Fruit fly (Drosophila melanogaster) whole organism, prepupa: ENCODE data around the gene CG18808.

ENCODE experiments used
- CG10631 ChIP-seq: fragments of 200-800 bp; sonication (Bioruptor generic); optimal IDR thresholded peaks from 2 replicates; lab custom pipeline; 2016; ENCODE audit warnings: missing biosample characterization, missing genetic modification characterization
- CG11294 ChIP-seq: fragments of 200-800 bp; sonication (Bioruptor generic); IDR thresholded peaks from 2 replicates; pipeline ENCODE4 v1.3.6; 2022; ENCODE audit warnings: missing biosample characterization, missing genetic modification characterization
- CG11902 ChIP-seq: fragments of 200-800 bp; sonication (Bioruptor generic); optimal IDR thresholded peaks from 3 replicates; lab custom pipeline; 2016; ENCODE audit warnings: missing biosample characterization, missing genetic modification characterization
- CG1621 ChIP-seq: fragments of 200-800 bp; sonication (Bioruptor generic); optimal IDR thresholded peaks from 3 replicates; lab custom pipeline; 2018; ENCODE audit warnings: missing biosample characterization, mild to moderate bottlenecking, missing genetic modification characterization
- CG32006 ChIP-seq: fragments of 200-800 bp; sonication (Bioruptor generic); optimal IDR thresholded peaks from 3 replicates; lab custom pipeline; 2017; ENCODE audit warnings: missing biosample characterization, mild to moderate bottlenecking, missing genetic modification characterization
- CG4318 ChIP-seq: fragments of 200-800 bp; sonication (Bioruptor generic); optimal IDR thresholded peaks from 3 replicates; lab custom pipeline; 2017; ENCODE audit warnings: missing biosample characterization, mild to moderate bottlenecking, missing genetic modification characterization
- CG6163 ChIP-seq: fragments of 200-800 bp; sonication (Bioruptor generic); IDR thresholded peaks from 3 replicates; pipeline ENCODE4 v1.3.6; 2022; ENCODE audit warnings: missing biosample characterization, missing genetic modification characterization
- CG6792 ChIP-seq: fragments of 200-800 bp; sonication (Bioruptor generic); optimal IDR thresholded peaks from 3 replicates; lab custom pipeline; 2016; ENCODE audit warnings: missing biosample characterization, missing genetic modification characterization
- CG6808 ChIP-seq: fragments of 200-800 bp; sonication (Bioruptor generic); optimal IDR thresholded peaks from 3 replicates; lab custom pipeline; 2017; ENCODE audit warnings: missing biosample characterization, missing genetic modification characterization, mild to moderate bottlenecking, moderate library complexity, missing genetic modification reagents
- CG8119 ChIP-seq: fragments of 200-800 bp; sonication (Bioruptor generic); IDR thresholded peaks from 3 replicates; pipeline ENCODE4 v1.3.6; 2022; ENCODE audit warnings: missing biosample characterization, missing genetic modification characterization
- CG8319 ChIP-seq: fragments of 200-800 bp; sonication (Bioruptor generic); optimal IDR thresholded peaks from 3 replicates; lab custom pipeline; 2016; ENCODE audit warnings: missing biosample characterization, missing genetic modification characterization
- CG9139 ChIP-seq: fragments of 200-800 bp; sonication (Bioruptor generic); optimal IDR thresholded peaks from 3 replicates; lab custom pipeline; 2017; ENCODE audit warnings: missing biosample characterization, mild to moderate bottlenecking, missing genetic modification characterization
- Eip78C ChIP-seq: fragments of 200-800 bp; sonication (Bioruptor generic); peaks from one replicate; lab custom pipeline; 2016; ENCODE audit warnings: missing biosample characterization, missing genetic modification characterization
- Eip93F ChIP-seq: fragments of 200-800 bp; sonication (Bioruptor generic); optimal IDR thresholded peaks from 2 replicates; lab custom pipeline; 2016; ENCODE audit warnings: missing biosample characterization, mild to moderate bottlenecking, missing genetic modification characterization
- Ets21C ChIP-seq: fragments of 200-800 bp; sonication (Bioruptor generic); optimal IDR thresholded peaks from 3 replicates; lab custom pipeline; 2016; ENCODE audit warnings: missing biosample characterization, missing genetic modification characterization
- Gug ChIP-seq: fragments of 200-800 bp; sonication (Bioruptor generic); IDR thresholded peaks from 2 replicates; pipeline ENCODE4 v1.3.6; 2022; ENCODE audit warnings: missing biosample characterization, missing genetic modification characterization
- Hr38 ChIP-seq: sonication (Bioruptor generic); optimal IDR thresholded peaks from 2 replicates; lab custom pipeline; 2016; ENCODE audit warnings: missing biosample characterization, missing genetic modification characterization
- Hr39 ChIP-seq: fragments of 200-800 bp; sonication (Bioruptor generic); optimal IDR thresholded peaks from 2 replicates; lab custom pipeline; 2016; ENCODE audit warnings: missing biosample characterization, missing genetic modification characterization
- Hr4 ChIP-seq: fragments of 200-800 bp; sonication (Bioruptor generic); optimal IDR thresholded peaks from 3 replicates; lab custom pipeline; 2016; ENCODE audit warnings: missing biosample characterization, missing genetic modification characterization
- OdsH ChIP-seq: fragments of 200-800 bp; sonication (Bioruptor generic); optimal IDR thresholded peaks from 3 replicates; lab custom pipeline; 2016; ENCODE audit warnings: missing biosample characterization, missing genetic modification characterization
- Sox15 ChIP-seq: fragments of 200-800 bp; sonication (Bioruptor generic); optimal IDR thresholded peaks from 3 replicates; lab custom pipeline; 2016; ENCODE audit warnings: missing biosample characterization, missing genetic modification characterization
- achi ChIP-seq: fragments of 200-800 bp; sonication (Bioruptor generic); optimal IDR thresholded peaks from 3 replicates; lab custom pipeline; 2016; ENCODE audit warnings: missing biosample characterization, missing genetic modification characterization
- cyc ChIP-seq: fragments of 200-800 bp; sonication (Bioruptor generic); optimal IDR thresholded peaks from 3 replicates; lab custom pipeline; 2016; ENCODE audit warnings: missing biosample characterization, missing genetic modification characterization
- dsx ChIP-seq: fragments of 200-800 bp; optimal IDR thresholded peaks from 3 replicates; lab custom pipeline; 2019; ENCODE audit warnings: missing biosample characterization, mild to moderate bottlenecking, missing genetic modification characterization, moderate library complexity; ENCODE audit not compliant: poor library complexity, severe bottlenecking
- eg ChIP-seq: fragments of 200-800 bp; sonication (Bioruptor generic); IDR thresholded peaks from 3 replicates; pipeline ENCODE4 v1.3.6; 2022; ENCODE audit warnings: missing biosample characterization, missing genetic modification characterization
- esn ChIP-seq: fragments of 200-800 bp; sonication (Bioruptor generic); optimal IDR thresholded peaks from 2 replicates; lab custom pipeline; 2016; ENCODE audit warnings: missing biosample characterization, mild to moderate bottlenecking, missing genetic modification characterization, moderate library complexity
- fd59A ChIP-seq: fragments of 200-800 bp; sonication (Bioruptor generic); optimal IDR thresholded peaks from 2 replicates; lab custom pipeline; 2017; ENCODE audit warnings: missing biosample characterization, mild to moderate bottlenecking, missing genetic modification characterization, missing genetic modification reagents
- fd85E ChIP-seq: fragments of 200-800 bp; sonication (Bioruptor generic); optimal IDR thresholded peaks from 3 replicates; lab custom pipeline; 2016; ENCODE audit warnings: missing biosample characterization, missing genetic modification characterization
- fkh ChIP-seq: fragments of 200-800 bp; sonication (Bioruptor generic); optimal IDR thresholded peaks from 3 replicates; lab custom pipeline; 2017; ENCODE audit warnings: missing biosample characterization, mild to moderate bottlenecking, missing genetic modification characterization, moderate library complexity
- net ChIP-seq: fragments of 200-800 bp; sonication (Bioruptor generic); optimal IDR thresholded peaks from 3 replicates; lab custom pipeline; 2016; ENCODE audit warnings: missing biosample characterization, missing genetic modification characterization
- pdm3 ChIP-seq: fragments of 200-800 bp; sonication (Bioruptor generic); optimal IDR thresholded peaks from 3 replicates; lab custom pipeline; 2016; ENCODE audit warnings: missing biosample characterization, missing genetic modification characterization
- spab ChIP-seq: fragments of 200-800 bp; sonication (Bioruptor generic); optimal IDR thresholded peaks from 2 replicates; lab custom pipeline; 2017; ENCODE audit warnings: missing biosample characterization, mild to moderate bottlenecking, missing genetic modification characterization, missing genetic modification reagents
- svp ChIP-seq: fragments of 200-800 bp; sonication (Bioruptor generic); peaks from one replicate; lab custom pipeline; 2016; ENCODE audit warnings: missing biosample characterization, missing genetic modification characterization
- topi ChIP-seq: fragments of 200-800 bp; sonication (Bioruptor generic); optimal IDR thresholded peaks from 3 replicates; lab custom pipeline; 2016; ENCODE audit warnings: missing biosample characterization, missing genetic modification characterization
- vri ChIP-seq: fragments of 200-800 bp; sonication (Bioruptor generic); optimal IDR thresholded peaks from 3 replicates; lab custom pipeline; 2016; ENCODE audit warnings: missing biosample characterization, mild to moderate bottlenecking, missing genetic modification characterization

Gene CG18808

dm6 chr3L:4854153-4854552 lies 46.9 kb upstream of the CG18808 start (continued):
- TF ChIP-seq Sox15 (GFP tag; lab: Kevin White, UChicago), result no peak
- no peak for TF ChIP-seq CG6808 (GFP tag; lab: Kevin White, UChicago)
- TF ChIP-seq Hr39 (GFP tag; lab: Kevin White, UChicago), result peak; percentile 37
- no peak for TF ChIP-seq CG1621 (tag; lab: Kevin White, UChicago)
- TF ChIP-seq CG10631 (GFP tag; lab: Kevin White, UChicago), result no peak
- peak; percentile 93 for TF ChIP-seq svp (GFP tag; lab: Kevin White, UChicago)
- no peak for TF ChIP-seq dsx
- no peak for TF ChIP-seq CG6163 (GFP tag; lab: Robert Waterston, UW)
- TF ChIP-seq Hr4 (GFP tag; lab: Kevin White, UChicago), result no peak
- peak; percentile 68 for TF ChIP-seq Eip78C (GFP tag; lab: Kevin White, UChicago)
- TF ChIP-seq vri, result no peak
- no peak for TF ChIP-seq spab
- no peak for TF ChIP-seq Ets21C (GFP tag; lab: Kevin White, UChicago)
- no peak for TF ChIP-seq achi (GFP tag; lab: Kevin White, UChicago)
- TF ChIP-seq fd59A, result no peak
- no peak for TF ChIP-seq pdm3
- no peak for TF ChIP-seq CG8319 (GFP tag; lab: Kevin White, UChicago)
- TF ChIP-seq, all 60 proteins: peak for 10

DNA sequence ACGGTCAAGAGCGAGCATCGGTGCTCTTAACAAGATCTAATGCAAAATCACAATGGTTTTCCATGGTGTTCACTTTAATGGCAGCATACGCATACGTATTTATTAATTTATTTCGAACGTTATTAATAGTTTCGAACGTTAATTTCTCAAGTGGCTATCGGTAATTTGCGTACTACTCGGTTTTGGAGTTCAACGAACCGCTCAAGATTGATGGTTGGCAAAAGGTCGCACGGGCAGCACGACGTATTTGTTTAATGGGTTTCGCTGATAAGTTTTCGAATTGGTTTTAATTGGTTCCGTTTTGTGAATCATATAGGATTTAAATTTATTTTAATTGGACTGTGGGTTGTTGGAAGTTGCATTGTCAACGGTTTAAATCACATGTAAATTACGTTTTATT lies 45.9 kb upstream of the CG18808 start:
- TF ChIP-seq Hr4 (GFP tag; lab: Kevin White, UChicago) (no peak), svp (GFP tag; lab: Kevin White, UChicago) (peak; percentile 83)

DNA sequence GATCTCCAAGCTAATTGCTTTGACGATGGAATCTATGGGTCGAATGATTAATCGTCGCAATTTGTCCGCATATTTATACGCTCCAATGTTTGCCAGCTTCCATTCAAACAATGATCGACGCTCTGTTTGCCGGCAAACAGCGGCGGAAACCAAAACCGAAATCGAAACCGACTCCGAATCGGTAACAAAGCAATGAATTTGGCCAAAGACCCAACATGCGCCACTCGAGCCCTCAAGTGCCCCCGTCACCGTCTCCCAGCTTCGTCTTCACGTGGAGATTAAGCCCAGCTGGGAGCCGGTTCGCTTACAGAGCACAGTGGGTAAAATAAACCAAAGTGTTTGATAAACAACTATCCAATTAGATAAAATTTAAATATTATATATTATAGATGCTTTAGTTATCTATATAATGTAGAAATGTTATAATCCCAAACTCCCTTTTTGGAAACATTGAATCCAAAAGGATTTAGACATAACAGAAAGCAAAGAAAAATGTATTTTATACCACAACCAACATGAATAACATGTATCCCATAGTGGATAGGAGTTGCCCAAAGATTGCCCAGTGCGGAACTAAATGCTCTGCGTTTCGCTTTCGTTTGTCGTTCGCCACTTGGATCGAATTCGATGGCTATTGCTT lies 45.3 kb upstream of the CG18808 start, which contains the start of gene CG32237:
TSS of gene CG32237 (minus strand) at position 51 of the 640 bp plus-strand sequence.
- peak; percentile 19 for TF ChIP-seq Eip78C (GFP tag; lab: Kevin White, UChicago)
- no peak for TF ChIP-seq cyc
- TF ChIP-seq OdsH (GFP tag; lab: Kevin White, UChicago), result peak; percentile 4
- TF ChIP-seq achi (GFP tag; lab: Kevin White, UChicago), result peak; percentile 13
- TF ChIP-seq, all 60 proteins: peak for 3

dm6 chr3L:4848066-4848465 lies 40.9 kb upstream of the CG18808 start:
- TF ChIP-seq Gug (0 out of 2 replicates have a peak, but pooled peaks have one; percentile 28), CG6163 (GFP tag; lab: Robert Waterston, UW) (peak; percentile 55; the same call in 1 of the 3 replicates), Eip93F (GFP tag; lab: Kevin White, UChicago) (no peak), esn (GFP tag; lab: Kevin White, UChicago) (no peak), dsx (no peak), fd85E (GFP tag; lab: Kevin White, UChicago) (no peak), Sox15 (GFP tag; lab: Kevin White, UChicago) (no peak), Eip78C (GFP tag; lab: Kevin White, UChicago) (peak; percentile 39), CG11294 (GFP tag; lab: Robert Waterston, UW) (0 out of 2 replicates have a peak, but pooled peaks have one; percentile 17), eg (GFP tag; lab: Robert Waterston, UW) (peak; percentile 49; the same call in 1 of the 3 replicates), CG9139 (GFP tag; lab: Kevin White, UChicago) (no peak), svp (GFP tag; lab: Kevin White, UChicago) (peak; percentile 1), CG8119 (GFP tag; lab: Robert Waterston, UW) (peak; percentile 53; the same call in 2 of the 3 replicates)

DNA sequence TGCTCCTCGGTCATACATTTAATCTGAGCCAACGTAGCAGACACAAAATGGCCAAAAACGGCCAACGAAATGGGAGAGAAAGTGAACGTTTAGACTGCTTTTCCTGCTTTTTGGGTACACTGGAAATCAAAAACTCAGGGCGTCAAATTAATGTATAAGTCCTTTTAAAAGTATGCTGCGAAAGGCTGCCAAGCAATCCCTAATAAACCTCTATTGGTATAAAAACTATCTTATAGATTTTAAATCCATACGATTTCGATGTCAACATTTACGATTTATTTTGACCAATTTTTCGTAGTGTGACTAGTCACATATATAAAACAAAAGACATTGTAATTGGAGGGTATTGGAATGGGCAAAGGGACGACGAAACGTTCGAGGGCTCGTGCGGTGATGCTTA lies 37.6 kb upstream of the CG18808 start:
- no peak for TF ChIP-seq CG11902 (GFP tag; lab: Kevin White, UChicago)
- no peak for TF ChIP-seq fkh (GFP tag; lab: Kevin White, UChicago)

dm6 chr3L:4843428-4843827 lies 36.2 kb upstream of the CG18808 start:
- no peak for TF ChIP-seq vri
- no peak for TF ChIP-seq CG4318 (GFP tag; lab: Kevin White, UChicago)
- no peak for TF ChIP-seq Hr39 (GFP tag; lab: Kevin White, UChicago)
- no peak for TF ChIP-seq Hr38 (GFP tag; lab: Kevin White, UChicago)
- TF ChIP-seq CG6792, result no peak
- no peak for TF ChIP-seq fd59A
- no peak for TF ChIP-seq OdsH (GFP tag; lab: Kevin White, UChicago)
- no peak for TF ChIP-seq CG11902 (GFP tag; lab: Kevin White, UChicago)
- no peak for TF ChIP-seq net (GFP tag; lab: Kevin White, UChicago)
- TF ChIP-seq CG32006 (GFP tag; lab: Kevin White, UChicago), result no peak
- no peak for TF ChIP-seq topi (GFP tag; lab: Kevin White, UChicago)
- no peak for TF ChIP-seq CG1621 (tag; lab: Kevin White, UChicago)
- no peak for TF ChIP-seq CG10631 (GFP tag; lab: Kevin White, UChicago)
